Worm (Caenorhabditis elegans) whole organism, L3 larva: ENCODE measurements around the gene R03D7.15.
"Not testable (repeated sequence)": the region's sequence is repeated elsewhere in the genome, so short reads cannot be mapped to it uniquely, and the experiment has no call there.

ENCODE experiments used
- ceh-82 ChIP-seq: fragments of 150-350 bp; optimal IDR thresholded peaks from 2 replicates; lab custom pipeline; 2014; ENCODE audit warnings: missing biosample characterization, missing genetic modification characterization
- elt-2 ChIP-seq: sonication (generic microtip); optimal IDR thresholded peaks from 2 replicates; lab custom pipeline; 2016; ENCODE audit warnings: missing genetic modification reagents, mild to moderate bottlenecking, missing genetic modification characterization, missing compliant biosample characterization
- lin-15B ChIP-seq: fragments of 150-350 bp; optimal IDR thresholded peaks from 2 replicates; lab custom pipeline; 2014; ENCODE audit warnings: missing biosample characterization, missing genetic modification characterization
- nhr-11 ChIP-seq: fragments of 150-350 bp; optimal IDR thresholded peaks from 2 replicates; lab custom pipeline; 2014; ENCODE audit warnings: missing biosample characterization, missing genetic modification characterization
- nhr-12 ChIP-seq: fragments of 150-350 bp; optimal IDR thresholded peaks from 2 replicates; lab custom pipeline; 2014; ENCODE audit warnings: missing biosample characterization, missing genetic modification characterization
- nhr-28 ChIP-seq: fragments of 150-350 bp; optimal IDR thresholded peaks from 2 replicates; lab custom pipeline; 2014; ENCODE audit warnings: missing biosample characterization, missing genetic modification characterization
- pha-4 ChIP-seq: fragments of 150-350 bp; optimal IDR thresholded peaks from 2 replicates; lab custom pipeline; 2014; ENCODE audit warnings: missing biosample characterization, missing genetic modification reagents, missing genetic modification characterization
- pqm-1 ChIP-seq: fragments of 150-350 bp; optimal IDR thresholded peaks from 2 replicates; lab custom pipeline; 2017; ENCODE audit warnings: missing biosample characterization, missing genetic modification characterization, inconsistent platforms
- sea-2 ChIP-seq: fragments of 150-350 bp; sonication (generic microtip); optimal IDR thresholded peaks from 4 replicates; lab custom pipeline; 2014; ENCODE audit warnings: missing biosample characterization, missing genetic modification reagents, missing genetic modification characterization
- skn-1 ChIP-seq: fragments of 150-350 bp; optimal IDR thresholded peaks from 2 replicates; lab custom pipeline; 2014; ENCODE audit warnings: missing biosample characterization, missing genetic modification characterization
- unc-39 ChIP-seq: sonication (generic microtip); optimal IDR thresholded peaks from 4 replicates; lab custom pipeline; 2017; ENCODE audit warnings: missing biosample characterization, missing genetic modification characterization

ce11 chrII:10941918-10942317 lies at the start of gene R03D7.15:
- TF ChIP-seq pha-4 (tag; lab: Kevin White, UChicago); sea-2 (GFP tag; lab: Kevin White, UChicago); nhr-11 (tag; lab: Kevin White, UChicago); nhr-12; skn-1; nhr-28 (tag; lab: Kevin White, UChicago); pqm-1 (tag; lab: Kevin White, UChicago); ceh-82; unc-39 (tag; lab: Kevin White, UChicago); lin-15B; elt-2 (tag; lab: Kevin White, UChicago): not testable (repeated sequence)
